Worm (Caenorhabditis elegans) whole organism, mixed stage, embryonic: ENCODE results near the gene F40H3.1.

ENCODE experiments used
- M03D4.4 ChIP-seq: sonication (generic microtip); optimal IDR thresholded peaks from 2 replicates; lab custom pipeline; 2017; ENCODE audit warnings: mild to moderate bottlenecking, missing genetic modification characterization, missing compliant biosample characterization
- bed-3 ChIP-seq: fragments of 200-800 bp; sonication (Bioruptor generic); optimal IDR thresholded peaks from 3 replicates; lab custom pipeline; 2018; ENCODE audit warnings: mild to moderate bottlenecking, missing genetic modification characterization, moderate library complexity, missing compliant biosample characterization
- blmp-1 ChIP-seq: fragments of 150-350 bp; optimal IDR thresholded peaks from 2 replicates; lab custom pipeline; 2014; ENCODE audit warnings: missing biosample characterization, missing genetic modification characterization
- ceh-43 ChIP-seq: fragments of 200-800 bp; sonication (Bioruptor generic); optimal IDR thresholded peaks from 2 replicates; lab custom pipeline; 2018; ENCODE audit warnings: mild to moderate bottlenecking, missing genetic modification characterization, moderate library complexity, missing compliant biosample characterization
- ceh-83 ChIP-seq: fragments of 200-800 bp; sonication (Bioruptor generic); optimal IDR thresholded peaks from 2 replicates; lab custom pipeline; 2018; ENCODE audit warnings: mild to moderate bottlenecking, missing genetic modification characterization, missing compliant biosample characterization
- cnd-1 ChIP-seq: fragments of 200-800 bp; sonication (Bioruptor generic); optimal IDR thresholded peaks from 2 replicates; lab custom pipeline; 2018; ENCODE audit warnings: mild to moderate bottlenecking, missing genetic modification characterization, missing compliant biosample characterization
- drap-1 ChIP-seq: fragments of 200-800 bp; sonication (Bioruptor generic); optimal IDR thresholded peaks from 3 replicates; lab custom pipeline; 2018; ENCODE audit warnings: mild to moderate bottlenecking, missing genetic modification characterization, missing compliant biosample characterization
- elt-1 ChIP-seq: sonication (generic microtip); optimal IDR thresholded peaks from 2 replicates; lab custom pipeline; 2017; ENCODE audit warnings: missing genetic modification characterization, mild to moderate bottlenecking, missing compliant biosample characterization, antibody characterized with exemption, moderate library complexity, borderline replicate concordance; ENCODE audit not compliant: insufficient read depth
- elt-3 ChIP-seq: fragments of 150-350 bp; optimal IDR thresholded peaks from 2 replicates; lab custom pipeline; 2014; ENCODE audit warnings: missing biosample characterization, missing genetic modification characterization
- flh-1 ChIP-seq: fragments of 200-800 bp; sonication (Bioruptor generic); optimal IDR thresholded peaks from 2 replicates; lab custom pipeline; 2018; ENCODE audit warnings: mild to moderate bottlenecking, missing genetic modification characterization, moderate library complexity, missing compliant biosample characterization
- ham-2 ChIP-seq: fragments of 200-800 bp; sonication (Bioruptor generic); optimal IDR thresholded peaks from 2 replicates; lab custom pipeline; 2018; ENCODE audit warnings: mild to moderate bottlenecking, missing genetic modification characterization, missing compliant biosample characterization
- hlh-1 ChIP-seq: fragments of 150-350 bp; optimal IDR thresholded peaks from 2 replicates; lab custom pipeline; 2014; ENCODE audit warnings: missing biosample characterization, missing genetic modification reagents, missing genetic modification characterization
- lin-13 ChIP-seq: fragments of 150-350 bp; optimal IDR thresholded peaks from 2 replicates; lab custom pipeline; 2014; ENCODE audit warnings: missing biosample characterization, missing genetic modification characterization
- lin-32 ChIP-seq: fragments of 200-800 bp; sonication (Bioruptor generic); optimal IDR thresholded peaks from 2 replicates; lab custom pipeline; 2018; ENCODE audit warnings: mild to moderate bottlenecking, missing genetic modification characterization, missing compliant biosample characterization
- lsy-2 ChIP-seq: fragments of 150-350 bp; optimal IDR thresholded peaks from 2 replicates; lab custom pipeline; 2014; ENCODE audit warnings: missing biosample characterization, missing genetic modification characterization
- mab-5 ChIP-seq: fragments of 150-350 bp; optimal IDR thresholded peaks from 2 replicates; lab custom pipeline; 2014; ENCODE audit warnings: missing biosample characterization, missing genetic modification characterization
- mep-1 ChIP-seq: fragments of 150-350 bp; optimal IDR thresholded peaks from 2 replicates; lab custom pipeline; 2017; ENCODE audit warnings: missing biosample characterization, missing genetic modification reagents, missing genetic modification characterization, inconsistent platforms
- mls-2 ChIP-seq: sonication (generic microtip); optimal IDR thresholded peaks from 2 replicates; lab custom pipeline; 2016; ENCODE audit warnings: mild to moderate bottlenecking, missing genetic modification characterization, moderate library complexity, missing compliant biosample characterization
- nhr-12 ChIP-seq: fragments of 150-350 bp; optimal IDR thresholded peaks from 2 replicates; lab custom pipeline; 2014; ENCODE audit warnings: missing biosample characterization, missing genetic modification characterization
- nhr-2 ChIP-seq: fragments of 150-350 bp; optimal IDR thresholded peaks from 2 replicates; lab custom pipeline; 2014; ENCODE audit warnings: missing biosample characterization, missing genetic modification characterization
- nhr-237 ChIP-seq: fragments of 150-350 bp; optimal IDR thresholded peaks from 2 replicates; lab custom pipeline; 2014; ENCODE audit warnings: missing biosample characterization, missing genetic modification characterization
- nhr-28 ChIP-seq: fragments of 150-350 bp; optimal IDR thresholded peaks from 2 replicates; lab custom pipeline; 2014; ENCODE audit warnings: missing biosample characterization, missing genetic modification characterization
- pha-4 ChIP-seq: fragments of 150-350 bp; optimal IDR thresholded peaks from 2 replicates; lab custom pipeline; 2018; ENCODE audit warnings: missing biosample characterization, missing genetic modification reagents, missing genetic modification characterization
- sem-2 ChIP-seq: fragments of 200-800 bp; sonication (Bioruptor generic); optimal IDR thresholded peaks from 2 replicates; lab custom pipeline; 2018; ENCODE audit warnings: mild to moderate bottlenecking, missing genetic modification characterization, missing compliant biosample characterization
- snpc-4 ChIP-seq: fragments of 150-350 bp; optimal IDR thresholded peaks from 2 replicates; lab custom pipeline; 2014; ENCODE audit warnings: missing biosample characterization, missing genetic modification characterization
- tbx-8 ChIP-seq: fragments of 200-800 bp; sonication (Bioruptor generic); optimal IDR thresholded peaks from 2 replicates; lab custom pipeline; 2018; ENCODE audit warnings: mild to moderate bottlenecking, missing genetic modification characterization, moderate library complexity, missing compliant biosample characterization
- unc-120 ChIP-seq: sonication (generic microtip); optimal IDR thresholded peaks from 2 replicates; lab custom pipeline; 2017; ENCODE audit warnings: missing genetic modification characterization, missing compliant biosample characterization; ENCODE audit not compliant: poor library complexity, severe bottlenecking
- unc-39 ChIP-seq: fragments of 150-350 bp; optimal IDR thresholded peaks from 2 replicates; lab custom pipeline; 2014; ENCODE audit warnings: missing biosample characterization, missing genetic modification characterization
- unc-62 ChIP-seq: fragments of 150-350 bp; optimal IDR thresholded peaks from 2 replicates; lab custom pipeline; 2014; ENCODE audit warnings: missing biosample characterization, missing genetic modification reagents, missing genetic modification characterization
- ztf-11 ChIP-seq: fragments of 150-350 bp; optimal IDR thresholded peaks from 2 replicates; lab custom pipeline; 2014; ENCODE audit warnings: missing biosample characterization, missing genetic modification characterization

F40H3.1 gene

DNA sequence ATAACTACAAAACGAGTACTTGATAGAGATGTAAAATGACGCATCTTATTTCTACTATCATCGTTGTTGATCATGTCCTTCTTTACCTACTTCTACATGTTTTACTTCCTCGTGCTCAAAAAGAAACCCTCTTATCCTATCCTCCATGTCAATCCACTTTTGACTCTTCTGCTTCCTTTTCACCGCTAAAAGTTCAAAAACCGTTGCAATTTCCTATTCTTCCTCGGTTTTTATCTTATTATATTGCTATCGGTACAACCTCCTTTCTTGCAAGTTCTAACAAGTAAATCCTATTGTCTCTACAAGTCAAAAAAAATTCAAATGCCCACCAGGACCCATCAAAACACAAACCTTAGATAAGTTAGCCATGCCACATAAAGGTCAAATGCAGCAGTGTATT, 27.6 kb downstream of the F40H3.1 start:
- TF ChIP-seq blmp-1 (tag; lab: Kevin White, UChicago), result no peak
- TF ChIP-seq drap-1 (GFP tag; lab: Kevin White, UChicago), result no peak
- no peak for TF ChIP-seq hlh-1 (tag; lab: Kevin White, UChicago)
- no peak for TF ChIP-seq ztf-11
- TF ChIP-seq tbx-8 (GFP tag; lab: Kevin White, UChicago), result no peak
- TF ChIP-seq ceh-83 (GFP tag; lab: Kevin White, UChicago), result no peak
- no peak for TF ChIP-seq lsy-2 (tag; lab: Kevin White, UChicago)
- no peak for TF ChIP-seq lin-13 (tag; lab: Kevin White, UChicago)
- no peak for TF ChIP-seq snpc-4 (tag; lab: Kevin White, UChicago)
- TF ChIP-seq elt-3, result no peak
- TF ChIP-seq mab-5, result no peak
- TF ChIP-seq M03D4.4, result no peak
- TF ChIP-seq cnd-1 (tag; lab: Kevin White, UChicago), result no peak
- no peak for TF ChIP-seq unc-62 (GFP tag; lab: Kevin White, UChicago)
- no peak for TF ChIP-seq bed-3 (GFP tag; lab: Kevin White, UChicago)

DNA sequence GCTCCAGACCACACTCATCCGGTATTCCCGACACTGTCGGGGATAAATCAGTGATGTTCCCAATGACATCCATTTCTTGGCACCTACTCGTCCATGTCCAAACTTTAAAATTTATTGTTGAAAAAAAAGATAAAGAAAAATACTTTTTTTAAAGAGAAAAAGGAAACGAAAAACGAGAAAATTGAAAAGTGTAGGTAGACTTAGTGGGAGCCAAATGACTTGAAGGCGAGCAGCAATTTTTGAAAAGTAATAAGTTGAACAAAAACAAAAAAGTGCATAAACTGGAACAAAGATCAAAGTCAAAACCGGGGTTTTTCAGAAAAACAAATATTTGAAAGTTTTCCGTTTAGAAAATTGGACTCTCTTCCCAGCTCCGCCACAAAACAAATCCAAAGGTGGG, 28.5 kb downstream of the F40H3.1 start, which contains the start of gene daf-37:
Gene daf-37, minus strand, starts transcription at position 101 of the 400 bp plus-strand sequence.
- TF ChIP-seq hlh-1 (tag; lab: Kevin White, UChicago), result no peak

DNA sequence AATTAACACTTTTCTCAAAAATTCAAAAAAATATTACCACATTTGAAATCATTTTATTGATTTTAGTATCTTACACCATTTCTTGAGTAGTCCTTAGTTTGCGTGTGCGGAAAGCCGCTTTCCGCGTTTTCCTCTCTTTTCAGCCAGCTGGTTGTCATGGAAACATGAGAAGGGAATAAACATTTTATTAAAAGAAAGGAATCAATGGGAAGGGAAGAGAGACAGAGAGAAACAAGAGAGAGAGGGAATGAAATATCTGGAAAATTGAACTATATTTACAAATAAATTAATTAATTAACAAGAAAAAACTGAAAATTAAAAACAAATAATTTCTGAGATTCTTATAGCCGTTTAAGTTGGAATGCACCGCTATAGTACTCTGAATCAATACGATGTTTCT, 39.7 kb downstream of the F40H3.1 start, which contains the start of gene mks-2:
Gene mks-2, minus strand, starts transcription at position 101 of the 400 bp plus-strand sequence.
- TF ChIP-seq drap-1 (GFP tag; lab: Kevin White, UChicago), result no peak
- TF ChIP-seq nhr-28 (tag; lab: Kevin White, UChicago), result no peak
- no peak for TF ChIP-seq nhr-2 (tag; lab: Kevin White, UChicago)
- TF ChIP-seq M03D4.4, result no peak
- TF ChIP-seq unc-39 (tag; lab: Kevin White, UChicago), result no peak
- TF ChIP-seq tbx-8 (GFP tag; lab: Kevin White, UChicago), result no peak
- no peak for TF ChIP-seq lsy-2 (tag; lab: Kevin White, UChicago)
- TF ChIP-seq nhr-12 (tag; lab: Kevin White, UChicago), result no peak
- no peak for TF ChIP-seq unc-120 (tag; lab: Kevin White, UChicago)
- TF ChIP-seq ham-2 (GFP tag; lab: Kevin White, UChicago), result no peak
- no peak for TF ChIP-seq mep-1 (tag; lab: Kevin White, UChicago)
- no peak for TF ChIP-seq ceh-83 (GFP tag; lab: Kevin White, UChicago)
- TF ChIP-seq sem-2 (GFP tag; lab: Kevin White, UChicago), result no peak
- no peak for TF ChIP-seq hlh-1 (tag; lab: Kevin White, UChicago)
- no peak for TF ChIP-seq lin-32 (GFP tag; lab: Kevin White, UChicago)
- TF ChIP-seq mls-2, result no peak
- no peak for TF ChIP-seq unc-62 (GFP tag; lab: Kevin White, UChicago)
- TF ChIP-seq ztf-11, result no peak
- TF ChIP-seq lin-13 (tag; lab: Kevin White, UChicago), result no peak
- TF ChIP-seq nhr-237, result no peak

DNA sequence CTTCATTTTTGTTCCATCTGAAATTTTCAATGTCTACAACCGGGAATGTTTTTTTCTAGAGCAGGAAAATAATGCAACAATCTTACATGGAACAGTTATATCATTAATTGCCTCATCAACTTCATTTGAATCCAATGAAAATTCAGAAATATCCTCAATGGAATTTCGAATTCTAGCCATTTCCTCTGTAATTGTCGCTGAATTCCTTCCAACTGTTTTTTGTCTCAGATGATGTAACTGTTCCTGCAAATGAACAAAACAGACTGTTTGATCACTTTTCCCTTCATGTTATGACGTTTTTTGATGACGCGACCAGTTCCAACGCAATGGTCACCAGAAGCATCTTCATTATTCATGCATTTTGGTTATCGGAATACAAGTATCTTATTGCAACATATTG, 41.8 kb downstream of the F40H3.1 start:
- TF ChIP-seq lsy-2 (tag; lab: Kevin White, UChicago), result no peak
- no peak for TF ChIP-seq drap-1 (GFP tag; lab: Kevin White, UChicago)
- TF ChIP-seq hlh-1 (tag; lab: Kevin White, UChicago), result no peak
- no peak for TF ChIP-seq lin-32 (GFP tag; lab: Kevin White, UChicago)
- no peak for TF ChIP-seq lin-13 (tag; lab: Kevin White, UChicago)
- TF ChIP-seq blmp-1 (tag; lab: Kevin White, UChicago), result no peak
- TF ChIP-seq mab-5, result no peak
- TF ChIP-seq snpc-4 (tag; lab: Kevin White, UChicago), result no peak
- TF ChIP-seq ceh-83 (GFP tag; lab: Kevin White, UChicago), result no peak
- TF ChIP-seq flh-1 (GFP tag; lab: Kevin White, UChicago), result no peak
- no peak for TF ChIP-seq pha-4 (tag; lab: Kevin White, UChicago)
- no peak for TF ChIP-seq nhr-237
- no peak for TF ChIP-seq sem-2 (GFP tag; lab: Kevin White, UChicago)
- no peak for TF ChIP-seq unc-62 (GFP tag; lab: Kevin White, UChicago)
- no peak for TF ChIP-seq nhr-12 (tag; lab: Kevin White, UChicago)
- no peak for TF ChIP-seq elt-3

DNA sequence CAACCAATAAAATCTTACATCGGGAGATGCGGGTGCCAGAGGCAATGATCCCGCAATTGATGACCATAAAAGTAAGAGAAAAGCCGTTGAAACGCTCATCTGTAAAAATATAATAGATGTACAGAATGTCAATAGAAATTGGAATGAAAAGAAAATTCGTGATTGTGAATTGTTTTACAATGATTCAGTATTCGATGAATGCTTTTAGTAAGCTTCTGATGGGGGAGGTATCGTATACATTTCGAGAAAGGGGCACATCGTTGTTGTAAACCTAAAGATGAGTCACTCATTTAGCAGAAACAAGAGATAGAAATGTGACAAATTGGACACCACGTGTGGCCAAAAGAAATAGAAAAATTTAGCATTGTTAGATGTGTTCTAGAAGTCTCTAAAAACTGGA, 42.9 kb downstream of the F40H3.1 start, which contains the start of gene C30B5.6:
Gene C30B5.6, minus strand, starts transcription at position 101 of the 400 bp plus-strand sequence.
- no peak for TF ChIP-seq unc-120 (tag; lab: Kevin White, UChicago)
- TF ChIP-seq tbx-8 (GFP tag; lab: Kevin White, UChicago), result no peak
- TF ChIP-seq hlh-1 (tag; lab: Kevin White, UChicago), result no peak
- no peak for TF ChIP-seq flh-1 (GFP tag; lab: Kevin White, UChicago)
- no peak for TF ChIP-seq unc-62 (GFP tag; lab: Kevin White, UChicago)
- no peak for TF ChIP-seq elt-1
- TF ChIP-seq elt-3, result no peak
- TF ChIP-seq ceh-83 (GFP tag; lab: Kevin White, UChicago), result no peak
- no peak for TF ChIP-seq mls-2
- TF ChIP-seq cnd-1 (tag; lab: Kevin White, UChicago), result no peak
- TF ChIP-seq ceh-43 (GFP tag; lab: Kevin White, UChicago), result no peak
- no peak for TF ChIP-seq M03D4.4
